Worm (Caenorhabditis elegans) whole organism, late embryonic: ENCODE results near the gene clec-238.
A peak's percentile ranks its signal among the peaks of the same experiment; 100 is the strongest.

Experiments
- C38D4.7 ChIP-seq: fragments of 200-800 bp; sonication (Bioruptor generic); optimal IDR thresholded peaks from 2 replicates; lab custom pipeline; 2018; ENCODE audit warnings: mild to moderate bottlenecking, missing genetic modification characterization, moderate library complexity, missing compliant biosample characterization
- F13H6.1 ChIP-seq: sonication (generic microtip); optimal IDR thresholded peaks from 2 replicates; lab custom pipeline; 2016; ENCODE audit warnings: missing genetic modification characterization, missing compliant biosample characterization
- T23F11.4 ChIP-seq: fragments of 200-800 bp; sonication (Bioruptor generic); optimal IDR thresholded peaks from 2 replicates; lab custom pipeline; 2018; ENCODE audit warnings: mild to moderate bottlenecking, missing genetic modification characterization, missing compliant biosample characterization
- Y22D7AL.16 ChIP-seq: sonication (generic microtip); optimal IDR thresholded peaks from 2 replicates; lab custom pipeline; 2016; ENCODE audit warnings: missing genetic modification characterization, missing compliant biosample characterization
- ahr-1 ChIP-seq: sonication (generic microtip); optimal IDR thresholded peaks from 2 replicates; lab custom pipeline; 2016; ENCODE audit warnings: missing genetic modification characterization, missing compliant biosample characterization
- ama-1 ChIP-seq: fragments of 150-350 bp; optimal IDR thresholded peaks from 2 replicates; lab custom pipeline; 2014
- ceh-19 ChIP-seq: fragments of 200-800 bp; sonication (Bioruptor generic); optimal IDR thresholded peaks from 2 replicates; lab custom pipeline; 2018; ENCODE audit warnings: mild to moderate bottlenecking, missing genetic modification characterization, missing compliant biosample characterization
- ceh-30 ChIP-seq: fragments of 150-350 bp; optimal IDR thresholded peaks from 2 replicates; lab custom pipeline; 2014; ENCODE audit warnings: missing biosample characterization, missing genetic modification characterization
- ceh-34 ChIP-seq: sonication (generic microtip); optimal IDR thresholded peaks from 2 replicates; lab custom pipeline; 2016; ENCODE audit warnings: mild to moderate bottlenecking, missing genetic modification characterization, missing compliant biosample characterization
- ceh-45 ChIP-seq: fragments of 200-800 bp; sonication (Bioruptor generic); IDR thresholded peaks from 2 replicates; pipeline ENCODE4 v1.3.6; 2022; ENCODE audit warnings: missing genetic modification reagents, missing genetic modification characterization, missing compliant biosample characterization
- ceh-6 ChIP-seq: fragments of 200-800 bp; sonication (Bioruptor generic); optimal IDR thresholded peaks from 2 replicates; lab custom pipeline; 2018; ENCODE audit warnings: mild to moderate bottlenecking, missing genetic modification characterization, missing compliant biosample characterization
- che-1 ChIP-seq: sonication (generic microtip); optimal IDR thresholded peaks from 2 replicates; lab custom pipeline; 2016; ENCODE audit warnings: mild to moderate bottlenecking, missing genetic modification characterization, missing compliant biosample characterization
- elt-2 ChIP-seq: sonication (generic microtip); optimal IDR thresholded peaks from 2 replicates; lab custom pipeline; 2016; ENCODE audit warnings: missing genetic modification reagents, missing genetic modification characterization, missing compliant biosample characterization
- fax-1 ChIP-seq: sonication (generic microtip); optimal IDR thresholded peaks from 2 replicates; lab custom pipeline; 2016; ENCODE audit warnings: missing genotype, missing genetic modification characterization, missing compliant biosample characterization
- fkh-10 ChIP-seq: fragments of 150-350 bp; optimal IDR thresholded peaks from 2 replicates; lab custom pipeline; 2014; ENCODE audit warnings: missing biosample characterization, missing genetic modification reagents, missing genetic modification characterization
- fkh-6 ChIP-seq: sonication (generic microtip); optimal IDR thresholded peaks from 2 replicates; lab custom pipeline; 2016; ENCODE audit warnings: missing genetic modification characterization, missing compliant biosample characterization
- gmeb-2 ChIP-seq: sonication (generic microtip); optimal IDR thresholded peaks from 2 replicates; lab custom pipeline; 2016; ENCODE audit warnings: missing genetic modification characterization, inconsistent platforms, missing compliant biosample characterization
- hlh-15 ChIP-seq: sonication (generic microtip); optimal IDR thresholded peaks from 2 replicates; lab custom pipeline; 2016; ENCODE audit warnings: missing genetic modification characterization, missing compliant biosample characterization
- hlh-30 ChIP-seq: sonication (generic microtip); optimal IDR thresholded peaks from 2 replicates; lab custom pipeline; 2017; ENCODE audit warnings: antibody characterized with exemption, missing genetic modification characterization, missing compliant biosample characterization; ENCODE audit not compliant: insufficient read depth
- hlh-6 ChIP-seq: sonication (generic microtip); optimal IDR thresholded peaks from 2 replicates; lab custom pipeline; 2016; ENCODE audit warnings: missing genotype, missing genetic modification characterization, missing compliant biosample characterization
- lim-6 ChIP-seq: sonication (generic microtip); optimal IDR thresholded peaks from 2 replicates; lab custom pipeline; 2016; ENCODE audit warnings: missing genetic modification characterization, missing compliant biosample characterization
- lin-11 ChIP-seq: fragments of 200-800 bp; sonication (Bioruptor generic); optimal IDR thresholded peaks from 2 replicates; lab custom pipeline; 2018; ENCODE audit warnings: mild to moderate bottlenecking, missing genetic modification characterization, missing compliant biosample characterization
- mec-3 ChIP-seq: sonication (generic microtip); optimal IDR thresholded peaks from 2 replicates; lab custom pipeline; 2016; ENCODE audit warnings: borderline replicate concordance, missing genetic modification characterization, missing compliant biosample characterization
- nhr-11 ChIP-seq: fragments of 150-350 bp; optimal IDR thresholded peaks from 2 replicates; lab custom pipeline; 2014; ENCODE audit warnings: missing biosample characterization, missing genetic modification characterization
- pag-3 ChIP-seq: sonication (generic microtip); optimal IDR thresholded peaks from 2 replicates; lab custom pipeline; 2016; ENCODE audit warnings: missing compliant biosample characterization, missing genetic modification characterization, borderline replicate concordance
- pha-4 ChIP-seq: fragments of 150-350 bp; optimal IDR thresholded peaks from 2 replicates; lab custom pipeline; 2018; ENCODE audit warnings: missing biosample characterization, missing genetic modification reagents, missing genetic modification characterization
- pqm-1 ChIP-seq: sonication (generic microtip); optimal IDR thresholded peaks from 2 replicates; lab custom pipeline; 2016; ENCODE audit warnings: missing genetic modification characterization, missing compliant biosample characterization
- ref-2 ChIP-seq: sonication (generic microtip); optimal IDR thresholded peaks from 2 replicates; lab custom pipeline; 2016; ENCODE audit warnings: missing genetic modification characterization, missing compliant biosample characterization
- rnt-1 ChIP-seq: sonication (generic microtip); optimal IDR thresholded peaks from 2 replicates; lab custom pipeline; 2016; ENCODE audit warnings: missing genetic modification characterization, missing compliant biosample characterization
- sdc-2 ChIP-seq: sonication (generic microtip); optimal IDR thresholded peaks from 2 replicates; lab custom pipeline; 2016; ENCODE audit warnings: missing genotype, missing genetic modification characterization, missing compliant biosample characterization
- sox-4 ChIP-seq: sonication (generic microtip); optimal IDR thresholded peaks from 2 replicates; lab custom pipeline; 2017; ENCODE audit warnings: mild to moderate bottlenecking, missing genetic modification characterization, inconsistent platforms, missing compliant biosample characterization
- tbx-2 ChIP-seq: sonication (generic microtip); optimal IDR thresholded peaks from 2 replicates; lab custom pipeline; 2016; ENCODE audit warnings: missing genetic modification characterization, missing compliant biosample characterization
- tbx-7 ChIP-seq: sonication (generic microtip); optimal IDR thresholded peaks from 2 replicates; lab custom pipeline; 2016; ENCODE audit warnings: missing genotype, missing genetic modification characterization, missing compliant biosample characterization
- ttx-3 ChIP-seq: sonication (generic microtip); optimal IDR thresholded peaks from 2 replicates; lab custom pipeline; 2016; ENCODE audit warnings: missing genetic modification reagents, missing genetic modification characterization, missing compliant biosample characterization
- unc-86 ChIP-seq: sonication (generic microtip); optimal IDR thresholded peaks from 2 replicates; lab custom pipeline; 2016; ENCODE audit warnings: missing genetic modification characterization, missing compliant biosample characterization
- zip-5 ChIP-seq: sonication (generic microtip); optimal IDR thresholded peaks from 2 replicates; lab custom pipeline; 2016; ENCODE audit warnings: missing genetic modification characterization, missing compliant biosample characterization

The clec-238 gene

DNA sequence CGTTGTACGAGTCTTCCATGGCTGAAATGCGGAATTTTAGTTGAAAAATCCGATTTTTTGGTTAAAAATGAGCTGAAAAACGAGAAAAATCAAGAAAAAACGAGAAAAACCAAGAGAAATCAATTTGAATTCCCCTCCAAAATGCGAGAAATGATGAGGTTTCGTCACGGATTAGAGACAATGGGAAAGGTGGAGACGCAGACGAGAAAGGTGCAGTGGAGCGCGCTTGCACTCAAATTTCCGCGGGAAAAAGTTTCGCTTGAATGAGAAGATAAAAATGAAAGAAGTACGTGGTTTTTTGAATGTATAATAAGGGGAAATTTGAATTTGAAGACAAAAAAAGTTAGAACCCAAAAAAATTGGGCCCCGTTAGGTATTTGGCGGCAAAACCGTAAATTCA, 14.1 kb downstream of the clec-238 start, which contains the start of gene efl-1 (continued):
- no peak for TF ChIP-seq Y22D7AL.16 (tag; lab: Kevin White, UChicago)
- TF ChIP-seq ama-1 (lab: Kevin White, UChicago): no peak
- no peak for TF ChIP-seq fax-1 (tag; lab: Kevin White, UChicago)
- no peak for TF ChIP-seq ttx-3 (tag; lab: Kevin White, UChicago)
- no peak for TF ChIP-seq sdc-2 (tag; lab: Kevin White, UChicago)
- TF ChIP-seq pha-4 (tag; lab: Kevin White, UChicago): no peak
- TF ChIP-seq elt-2 (tag; lab: Kevin White, UChicago): peak; percentile 61
- TF ChIP-seq che-1 (tag; lab: Kevin White, UChicago): no peak
- TF ChIP-seq pqm-1 (tag; lab: Kevin White, UChicago): peak; percentile 19
- TF ChIP-seq tbx-7 (tag; lab: Kevin White, UChicago): no peak
- TF ChIP-seq T23F11.4 (GFP tag; lab: Kevin White, UChicago): no peak
- no peak for TF ChIP-seq hlh-15 (tag; lab: Kevin White, UChicago)
- TF ChIP-seq lim-6 (tag; lab: Kevin White, UChicago): no peak

DNA sequence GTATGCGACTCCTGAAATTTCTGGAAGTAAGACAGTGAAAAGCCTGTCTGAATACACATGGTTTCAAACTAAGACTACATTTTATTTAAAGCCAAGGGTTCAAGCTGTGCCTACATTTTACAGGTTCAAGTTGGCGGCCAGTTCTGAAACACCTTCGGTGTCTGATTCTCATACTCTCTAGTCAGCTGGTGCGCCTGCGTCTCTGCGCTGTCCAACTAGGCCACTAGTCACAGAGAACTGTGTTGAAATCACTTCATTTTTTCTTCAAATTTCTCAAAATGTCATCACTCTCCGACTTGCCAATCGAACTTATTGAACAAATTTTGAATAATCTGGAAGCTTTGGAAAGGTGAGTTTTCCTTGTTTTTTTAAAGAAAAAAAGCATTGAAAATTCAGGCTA, 15.0 kb downstream of the clec-238 start, which contains the start of gene fbxa-90:
Gene fbxa-90 (plus strand): TSS at position 179 of the 400 bp plus-strand sequence.
- TF ChIP-seq pag-3 (tag; lab: Kevin White, UChicago) (no peak), ref-2 (no peak), C38D4.7 (GFP tag; lab: Kevin White, UChicago) (no peak), mec-3 (no peak), hlh-15 (tag; lab: Kevin White, UChicago) (no peak), pqm-1 (tag; lab: Kevin White, UChicago) (no peak), gmeb-2 (tag; lab: Kevin White, UChicago) (no peak), ceh-45 (GFP tag; lab: Robert Waterston, UW) (no peak), nhr-11 (tag; lab: Kevin White, UChicago) (no peak), hlh-30 (tag; lab: Kevin White, UChicago) (no peak)

DNA sequence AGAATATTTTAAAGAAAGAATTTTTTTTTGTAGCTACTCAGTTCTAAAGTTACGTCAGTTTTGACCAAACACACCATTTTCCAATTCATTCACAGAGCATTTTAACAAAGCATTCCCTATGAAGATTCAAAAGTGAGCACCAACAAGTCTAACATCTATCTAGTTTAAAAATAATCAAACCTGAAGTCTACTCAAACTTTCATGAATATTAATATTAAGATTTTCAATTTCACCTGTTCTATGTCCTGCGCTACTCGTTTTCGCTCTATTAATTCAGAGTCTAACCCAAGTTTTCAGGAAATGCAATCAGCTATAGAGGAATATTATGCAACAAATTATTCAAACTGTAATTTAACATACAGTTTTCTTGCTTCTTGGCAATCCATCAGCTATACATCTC, 20.5 kb downstream of the clec-238 start, which contains the start of gene srh-119:
Gene srh-119 (plus strand): TSS at position 301 of the 400 bp plus-strand sequence.
- TF ChIP-seq ceh-30 (tag; lab: Kevin White, UChicago) (no peak), hlh-6 (no peak), ceh-19 (no peak), F13H6.1 (tag; lab: Kevin White, UChicago) (no peak), zip-5 (tag; lab: Kevin White, UChicago) (no peak), sox-4 (no peak), ceh-6 (GFP tag; lab: Kevin White, UChicago) (no peak), ahr-1 (tag; lab: Kevin White, UChicago) (no peak), fkh-6 (tag; lab: Kevin White, UChicago) (no peak), tbx-2 (tag; lab: Kevin White, UChicago) (no peak), mec-3 (no peak), pha-4 (tag; lab: Kevin White, UChicago) (no peak), ttx-3 (tag; lab: Kevin White, UChicago) (no peak), hlh-30 (tag; lab: Kevin White, UChicago) (no peak), fax-1 (tag; lab: Kevin White, UChicago) (no peak), unc-86 (no peak), rnt-1 (no peak)

DNA sequence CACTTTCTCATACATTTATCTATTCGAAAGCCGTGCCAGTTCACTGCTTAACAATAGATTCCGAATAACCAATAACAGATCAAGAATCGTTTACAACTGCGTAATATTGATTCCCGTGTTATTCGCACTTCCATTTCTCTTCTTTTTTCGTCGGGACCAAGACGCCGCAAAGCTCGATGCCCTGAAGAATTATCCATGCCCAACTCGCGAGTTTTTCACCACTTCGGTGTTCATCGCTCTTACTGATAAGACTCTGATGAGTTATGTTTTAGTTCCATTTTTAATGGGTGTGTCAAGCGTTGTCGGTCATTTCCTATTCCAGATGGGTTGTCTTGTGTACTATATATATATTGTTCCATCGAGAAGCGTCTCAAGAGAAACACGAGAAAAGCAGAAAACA, 21.7 kb downstream of the clec-238 start:
- no peak for TF ChIP-seq ceh-30 (tag; lab: Kevin White, UChicago)
- no peak for TF ChIP-seq fkh-10
- TF ChIP-seq ceh-34: no peak
- no peak for TF ChIP-seq elt-2 (tag; lab: Kevin White, UChicago)
- no peak for TF ChIP-seq lin-11 (tag; lab: Kevin White, UChicago)
- TF ChIP-seq zip-5 (tag; lab: Kevin White, UChicago): no peak
